Worm (Caenorhabditis elegans) whole organism, late embryonic: ENCODE results near the gene sru-21.

Experiments used
- C08G9.2 ChIP-seq: sonication (generic microtip); optimal IDR thresholded peaks from 2 replicates; lab custom pipeline; 2016; ENCODE audit warnings: mild to moderate bottlenecking, missing genetic modification characterization, moderate library complexity, missing compliant biosample characterization
- C38D4.7 ChIP-seq: fragments of 200-800 bp; sonication (Bioruptor generic); optimal IDR thresholded peaks from 2 replicates; lab custom pipeline; 2018; ENCODE audit warnings: mild to moderate bottlenecking, missing genetic modification characterization, moderate library complexity, missing compliant biosample characterization
- F13H6.1 ChIP-seq: sonication (generic microtip); optimal IDR thresholded peaks from 2 replicates; lab custom pipeline; 2016; ENCODE audit warnings: missing genetic modification characterization, missing compliant biosample characterization
- K02D7.2 ChIP-seq: sonication (generic microtip); optimal IDR thresholded peaks from 2 replicates; lab custom pipeline; 2017; ENCODE audit warnings: mild to moderate bottlenecking, missing genetic modification characterization, missing compliant biosample characterization
- T23F11.4 ChIP-seq: fragments of 200-800 bp; sonication (Bioruptor generic); optimal IDR thresholded peaks from 2 replicates; lab custom pipeline; 2018; ENCODE audit warnings: mild to moderate bottlenecking, missing genetic modification characterization, missing compliant biosample characterization
- ama-1 ChIP-seq: fragments of 150-350 bp; optimal IDR thresholded peaks from 2 replicates; lab custom pipeline; 2014
- ceh-14 ChIP-seq: sonication (generic microtip); optimal IDR thresholded peaks from 2 replicates; lab custom pipeline; 2016; ENCODE audit warnings: missing genotype, missing genetic modification characterization, missing compliant biosample characterization
- ceh-18 ChIP-seq: sonication (generic microtip); optimal IDR thresholded peaks from 2 replicates; lab custom pipeline; 2016; ENCODE audit warnings: missing genetic modification characterization, missing compliant biosample characterization
- ceh-19 ChIP-seq: fragments of 200-800 bp; sonication (Bioruptor generic); optimal IDR thresholded peaks from 2 replicates; lab custom pipeline; 2018; ENCODE audit warnings: mild to moderate bottlenecking, missing genetic modification characterization, missing compliant biosample characterization
- ceh-2 ChIP-seq: sonication (generic microtip); optimal IDR thresholded peaks from 2 replicates; lab custom pipeline; 2016; ENCODE audit warnings: missing genotype, missing genetic modification characterization, missing compliant biosample characterization
- ceh-24 ChIP-seq: sonication (generic microtip); optimal IDR thresholded peaks from 2 replicates; lab custom pipeline; 2016; ENCODE audit warnings: mild to moderate bottlenecking, missing genetic modification characterization, missing compliant biosample characterization
- ceh-31 ChIP-seq: sonication (generic microtip); optimal IDR thresholded peaks from 2 replicates; lab custom pipeline; 2016; ENCODE audit warnings: missing genetic modification characterization, missing compliant biosample characterization
- ceh-45 ChIP-seq: fragments of 200-800 bp; sonication (Bioruptor generic); IDR thresholded peaks from 2 replicates; pipeline ENCODE4 v1.3.6; 2022; ENCODE audit warnings: missing genetic modification reagents, missing genetic modification characterization, missing compliant biosample characterization
- che-1 ChIP-seq: sonication (generic microtip); optimal IDR thresholded peaks from 2 replicates; lab custom pipeline; 2016; ENCODE audit warnings: mild to moderate bottlenecking, missing genetic modification characterization, missing compliant biosample characterization
- dve-1 ChIP-seq: sonication (generic microtip); optimal IDR thresholded peaks from 2 replicates; lab custom pipeline; 2017; ENCODE audit warnings: antibody characterized with exemption, mild to moderate bottlenecking, missing genetic modification characterization, missing compliant biosample characterization
- ets-4 ChIP-seq: sonication (generic microtip); optimal IDR thresholded peaks from 2 replicates; lab custom pipeline; 2016; ENCODE audit warnings: missing genetic modification characterization, missing compliant biosample characterization
- eyg-1 ChIP-seq: sonication (generic microtip); optimal IDR thresholded peaks from 2 replicates; lab custom pipeline; 2016; ENCODE audit warnings: missing genotype, missing genetic modification characterization, missing compliant biosample characterization
- fkh-6 ChIP-seq: sonication (generic microtip); optimal IDR thresholded peaks from 2 replicates; lab custom pipeline; 2016; ENCODE audit warnings: missing genetic modification characterization, missing compliant biosample characterization
- gmeb-2 ChIP-seq: sonication (generic microtip); optimal IDR thresholded peaks from 2 replicates; lab custom pipeline; 2016; ENCODE audit warnings: missing genetic modification characterization, inconsistent platforms, missing compliant biosample characterization
- hlh-15 ChIP-seq: sonication (generic microtip); optimal IDR thresholded peaks from 2 replicates; lab custom pipeline; 2016; ENCODE audit warnings: missing genetic modification characterization, missing compliant biosample characterization
- hlh-30 ChIP-seq: sonication (generic microtip); optimal IDR thresholded peaks from 2 replicates; lab custom pipeline; 2017; ENCODE audit warnings: antibody characterized with exemption, missing genetic modification characterization, missing compliant biosample characterization; ENCODE audit not compliant: insufficient read depth
- hlh-8 ChIP-seq: sonication (generic microtip); optimal IDR thresholded peaks from 2 replicates; lab custom pipeline; 2016; ENCODE audit warnings: missing genotype, missing genetic modification characterization, missing compliant biosample characterization
- lin-11 ChIP-seq: fragments of 200-800 bp; sonication (Bioruptor generic); optimal IDR thresholded peaks from 2 replicates; lab custom pipeline; 2018; ENCODE audit warnings: mild to moderate bottlenecking, missing genetic modification characterization, missing compliant biosample characterization
- nfya-1 ChIP-seq: sonication (generic microtip); optimal IDR thresholded peaks from 2 replicates; lab custom pipeline; 2017; ENCODE audit warnings: missing genetic modification characterization, mild to moderate bottlenecking, missing compliant biosample characterization, antibody characterized with exemption, moderate library complexity
- nhr-232 ChIP-seq: sonication (generic microtip); optimal IDR thresholded peaks from 2 replicates; lab custom pipeline; 2016; ENCODE audit warnings: missing genetic modification characterization, missing compliant biosample characterization
- npax-4 ChIP-seq: sonication (generic microtip); optimal IDR thresholded peaks from 2 replicates; lab custom pipeline; 2016; ENCODE audit warnings: missing genetic modification characterization, missing compliant biosample characterization
- pat-9 ChIP-seq: fragments of 200-800 bp; sonication (Bioruptor generic); optimal IDR thresholded peaks from 2 replicates; lab custom pipeline; 2018; ENCODE audit warnings: mild to moderate bottlenecking, missing genetic modification characterization, moderate library complexity, missing compliant biosample characterization
- pax-1 ChIP-seq: fragments of 150-350 bp; optimal IDR thresholded peaks from 2 replicates; lab custom pipeline; 2014; ENCODE audit warnings: missing biosample characterization, missing genetic modification characterization
- pha-2 ChIP-seq: sonication (generic microtip); optimal IDR thresholded peaks from 2 replicates; lab custom pipeline; 2017; ENCODE audit warnings: mild to moderate bottlenecking, missing genetic modification characterization, missing compliant biosample characterization
- pha-4 ChIP-seq: fragments of 150-350 bp; optimal IDR thresholded peaks from 2 replicates; lab custom pipeline; 2018; ENCODE audit warnings: missing biosample characterization, missing genetic modification reagents, missing genetic modification characterization
- pqm-1 ChIP-seq: sonication (generic microtip); optimal IDR thresholded peaks from 2 replicates; lab custom pipeline; 2016; ENCODE audit warnings: missing genetic modification characterization, missing compliant biosample characterization
- ref-2 ChIP-seq: sonication (generic microtip); optimal IDR thresholded peaks from 2 replicates; lab custom pipeline; 2016; ENCODE audit warnings: missing genetic modification characterization, missing compliant biosample characterization
- sox-4 ChIP-seq: sonication (generic microtip); optimal IDR thresholded peaks from 2 replicates; lab custom pipeline; 2017; ENCODE audit warnings: mild to moderate bottlenecking, missing genetic modification characterization, inconsistent platforms, missing compliant biosample characterization
- syd-9 ChIP-seq: sonication (generic microtip); optimal IDR thresholded peaks from 2 replicates; lab custom pipeline; 2016; ENCODE audit warnings: mild to moderate bottlenecking, missing genetic modification characterization, moderate library complexity, missing compliant biosample characterization
- tbx-7 ChIP-seq: sonication (generic microtip); optimal IDR thresholded peaks from 2 replicates; lab custom pipeline; 2016; ENCODE audit warnings: missing genotype, missing genetic modification characterization, missing compliant biosample characterization
- ttx-3 ChIP-seq: sonication (generic microtip); optimal IDR thresholded peaks from 2 replicates; lab custom pipeline; 2016; ENCODE audit warnings: missing genetic modification reagents, missing genetic modification characterization, missing compliant biosample characterization
- unc-3 ChIP-seq, 2 experiments: fragments of 200-800 bp in 1 of 2; sonication (Bioruptor generic) in 1 of 2; sonication (generic microtip) in 1 of 2; conservative IDR thresholded peaks in 1 of 2; optimal IDR thresholded peaks in 1 of 2; 2 replicates each; pipeline versions ENCODE4 v1.3.6 to Lab custom; 2016 to 2022; ENCODE audit warnings: missing compliant biosample characterization in 2 of 2, missing genetic modification characterization in 2 of 2, missing genetic modification reagents in 1 of 2
- unc-42 ChIP-seq: sonication (generic microtip); optimal IDR thresholded peaks from 2 replicates; lab custom pipeline; 2016; ENCODE audit warnings: missing genotype, missing genetic modification characterization, missing compliant biosample characterization
- unc-55 ChIP-seq: sonication (generic microtip); optimal IDR thresholded peaks from 2 replicates; lab custom pipeline; 2017; ENCODE audit warnings: missing biosample characterization, missing genetic modification reagents, missing genetic modification characterization
- zip-5 ChIP-seq: sonication (generic microtip); optimal IDR thresholded peaks from 2 replicates; lab custom pipeline; 2016; ENCODE audit warnings: missing genetic modification characterization, missing compliant biosample characterization
- ztf-16 ChIP-seq: sonication (generic microtip); optimal IDR thresholded peaks from 2 replicates; lab custom pipeline; 2017; ENCODE audit warnings: missing genetic modification characterization, missing compliant biosample characterization

Gene sru-21

ce11 chrIV:13623533-13623932 is 3.0 kb upstream of the sru-21 start, which contains the start of gene C08F11.1:
Gene C08F11.1 (plus strand): TSS chrIV:13623833.
- TF ChIP-seq ceh-45 (no peak), syd-9 (tag; lab: Kevin White, UChicago) (no peak), pha-4 (no peak), ceh-31 (tag; lab: Kevin White, UChicago) (no peak), hlh-30 (tag; lab: Kevin White, UChicago) (no peak), gmeb-2 (tag; lab: Kevin White, UChicago) (no peak), T23F11.4 (GFP tag; lab: Kevin White, UChicago) (no peak), unc-42 (tag; lab: Kevin White, UChicago) (no peak), pqm-1 (tag; lab: Kevin White, UChicago) (no peak), nhr-232 (tag; lab: Kevin White, UChicago) (no peak)

- TF ChIP-seq nfya-1 (tag; lab: Kevin White, UChicago) (no peak), ttx-3 (no peak), sox-4 (tag; lab: Kevin White, UChicago) (no peak), syd-9 (tag; lab: Kevin White, UChicago) (no peak), dve-1 (tag; lab: Kevin White, UChicago) (no peak), ceh-45 (no peak), F13H6.1 (tag; lab: Kevin White, UChicago) (no peak), ztf-16 (tag; lab: Kevin White, UChicago) (no peak), T23F11.4 (GFP tag; lab: Kevin White, UChicago) (no peak)
- TF ChIP-seq, all 69 proteins: peak for 0
Observed at ce11 chrIV:13632613-13633012, 6.0 kb downstream of the sru-21 start.

ce11 chrIV:13633165-13633564 is 6.6 kb downstream of the sru-21 start, which contains the start of gene fbxa-98:
Gene fbxa-98 (plus strand): TSS chrIV:13633407.
- no peak for TF ChIP-seq ceh-14 (tag; lab: Kevin White, UChicago)
- TF ChIP-seq C08G9.2 (tag; lab: Kevin White, UChicago): no peak
- no peak for TF ChIP-seq che-1 (tag; lab: Kevin White, UChicago)
- TF ChIP-seq ref-2 (tag; lab: Kevin White, UChicago): no peak
- TF ChIP-seq tbx-7: no peak
- TF ChIP-seq ets-4 (tag; lab: Kevin White, UChicago): no peak
- TF ChIP-seq lin-11: no peak
- TF ChIP-seq pha-2: no peak
- no peak for TF ChIP-seq pax-1 (tag; lab: Kevin White, UChicago)
- TF ChIP-seq C38D4.7 (GFP tag; lab: Kevin White, UChicago): no peak
- TF ChIP-seq ceh-24: no peak
- TF ChIP-seq unc-55 (GFP tag; lab: Kevin White, UChicago): no peak
- no peak for TF ChIP-seq ceh-18 (tag; lab: Kevin White, UChicago)
- no peak for TF ChIP-seq ceh-45
- TF ChIP-seq K02D7.2 (tag; lab: Kevin White, UChicago): no peak
- TF ChIP-seq ttx-3: no peak
- TF ChIP-seq npax-4: no peak
- TF ChIP-seq zip-5 (tag; lab: Kevin White, UChicago): no peak

ce11 chrIV:13636975-13637374 is 10.4 kb downstream of the sru-21 start, which contains the start of gene C08F11.7:
Gene C08F11.7 (plus strand): TSS chrIV:13637275.
- no peak for TF ChIP-seq hlh-8 (tag; lab: Kevin White, UChicago)
- TF ChIP-seq ceh-24: no peak
- no peak for TF ChIP-seq dve-1 (tag; lab: Kevin White, UChicago)
- no peak for TF ChIP-seq pat-9 (tag; lab: Kevin White, UChicago)
- TF ChIP-seq ceh-19: no peak
- no peak for TF ChIP-seq C38D4.7 (GFP tag; lab: Kevin White, UChicago)
- no peak for TF ChIP-seq zip-5 (tag; lab: Kevin White, UChicago)
- no peak for TF ChIP-seq nfya-1 (tag; lab: Kevin White, UChicago)
- TF ChIP-seq unc-3 (GFP tag; conservative IDR thresholded peaks at IDR 0.05; lab: Robert Waterston, UW): no peak
- TF ChIP-seq unc-3 (tag; optimal IDR thresholded peaks at IDR 0.05; lab: Kevin White, UChicago): no peak
- no peak for TF ChIP-seq npax-4
- TF ChIP-seq nhr-232 (tag; lab: Kevin White, UChicago): no peak
- TF ChIP-seq ref-2 (tag; lab: Kevin White, UChicago): no peak
- no peak for TF ChIP-seq hlh-15 (tag; lab: Kevin White, UChicago)
- no peak for TF ChIP-seq C08G9.2 (tag; lab: Kevin White, UChicago)
- no peak for TF ChIP-seq fkh-6
- no peak for TF ChIP-seq ama-1
- no peak for TF ChIP-seq K02D7.2 (tag; lab: Kevin White, UChicago)
- no peak for TF ChIP-seq ceh-2 (tag; lab: Kevin White, UChicago)
- no peak for TF ChIP-seq eyg-1 (tag; lab: Kevin White, UChicago)
